Worm (Caenorhabditis elegans): ENCODE measurements around the gene C18D11.6.

- TF ChIP-seq nhr-25 (tag; optimal IDR thresholded peaks at IDR 0.05) (peak; percentile 21), fos-1 (tag; optimal IDR thresholded peaks at IDR 0.05) (peak; percentile 48), lin-39 (tag; optimal IDR thresholded peaks at IDR 0.05) (no peak), skn-1 (tag; optimal IDR thresholded peaks at IDR 0.05) (no peak), ztf-11 (tag; optimal IDR thresholded peaks at IDR 0.05) (no peak), ceh-82 (tag; optimal IDR thresholded peaks at IDR 0.05) (no peak), egl-27 (tag; optimal IDR thresholded peaks at IDR 0.05) (no peak), nhr-237 (tag; optimal IDR thresholded peaks at IDR 0.05) (no peak)
Observed at ce11 chrIII:11825654-11826053, 15.3 kb downstream of the C18D11.6 start.

Data from whole organism, L2 larva.